Worm (Caenorhabditis elegans): Measurements from ENCODE around the gene bath-42.

bath-42 gene

ce11 chrIII:8145971-8146370 lies 17.2 kb downstream of the bath-42 start:
- no peak for TF ChIP-seq ceh-82 (tag; optimal IDR thresholded peaks at IDR 0.05)
- no peak for TF ChIP-seq crh-2 (tag; optimal IDR thresholded peaks at IDR 0.05)
- TF ChIP-seq ZK546.5 (tag; optimal IDR thresholded peaks at IDR 0.05) = no peak
- TF ChIP-seq ztf-4 (tag; optimal IDR thresholded peaks at IDR 0.05) = no peak
- no peak for TF ChIP-seq ceh-16 (tag; optimal IDR thresholded peaks at IDR 0.05)
- no peak for TF ChIP-seq ztf-1 (GFP tag; conservative IDR thresholded peaks at IDR 0.05)
- no peak for TF ChIP-seq nhr-10 (tag; optimal IDR thresholded peaks at IDR 0.05)
- peak; percentile 46 for TF ChIP-seq unc-55 (GFP tag; optimal IDR thresholded peaks at IDR 0.05)

ce11 chrIII:8144574-8145065 lies 18.6 kb downstream of the bath-42 start, which contains the start of the genes C14B9.8 and mrpl-18:
Gene C14B9.8 (minus strand): TSS chrIII:8144629.
Gene mrpl-18 (plus strand): TSS chrIII:8145015.
- TF ChIP-seq lin-11 (tag; optimal IDR thresholded peaks at IDR 0.05) (no peak), ztf-11 (tag; optimal IDR thresholded peaks at IDR 0.05) (no peak), skn-1 (tag; optimal IDR thresholded peaks at IDR 0.05) (no peak), nhr-21 (tag; optimal IDR thresholded peaks at IDR 0.05) (peak; percentile 15), nhr-129 (tag; optimal IDR thresholded peaks at IDR 0.05) (no peak), lin-39 (tag; optimal IDR thresholded peaks at IDR 0.05) (no peak), alr-1 (tag; optimal IDR thresholded peaks at IDR 0.05) (no peak), snpc-4 (tag; optimal IDR thresholded peaks at IDR 0.05) (no peak), unc-62 (GFP tag; optimal IDR thresholded peaks at IDR 0.05) (no peak), dmd-4 (tag; optimal IDR thresholded peaks at IDR 0.05) (no peak), ama-1 (optimal IDR thresholded peaks at IDR 0.05) (no peak), egl-27 (tag; optimal IDR thresholded peaks at IDR 0.05) (no peak), mdl-1 (tag; optimal IDR thresholded peaks at IDR 0.05) (no peak), unc-55 (GFP tag; optimal IDR thresholded peaks at IDR 0.05) (peak; percentile 71), Y55F3AM.14 (GFP tag; optimal IDR thresholded peaks at IDR 0.05) (no peak), aly-2 (tag; optimal IDR thresholded peaks at IDR 0.05) (no peak), ceh-16 (tag; optimal IDR thresholded peaks at IDR 0.05) (no peak), sem-4 (tag; optimal IDR thresholded peaks at IDR 0.05) (no peak), F13H6.1 (tag; optimal IDR thresholded peaks at IDR 0.05) (peak; percentile 54), gmeb-1 (tag; optimal IDR thresholded peaks at IDR 0.05) (peak; percentile 75), peb-1 (tag; optimal IDR thresholded peaks at IDR 0.05) (no peak), elt-1 (tag; optimal IDR thresholded peaks at IDR 0.05) (no peak), unc-39 (tag; optimal IDR thresholded peaks at IDR 0.05) (no peak), mbf-1 (tag; optimal IDR thresholded peaks at IDR 0.05) (no peak), R02D3.7 (tag; optimal IDR thresholded peaks at IDR 0.05) (no peak), ZK546.5 (tag; optimal IDR thresholded peaks at IDR 0.05) (no peak), nhr-25 (tag; optimal IDR thresholded peaks at IDR 0.05) (no peak), elt-3 (tag; optimal IDR thresholded peaks at IDR 0.05) (no peak), zag-1 (tag; optimal IDR thresholded peaks at IDR 0.05) (no peak), crh-2 (tag; optimal IDR thresholded peaks at IDR 0.05) (peak; percentile 47), nhr-11 (tag; optimal IDR thresholded peaks at IDR 0.05) (no peak), nhr-237 (tag; optimal IDR thresholded peaks at IDR 0.05) (no peak), ztf-4 (tag; optimal IDR thresholded peaks at IDR 0.05) (no peak), C34F6.9 (tag; optimal IDR thresholded peaks at IDR 0.05) (peak; percentile 69), lsy-2 (tag; optimal IDR thresholded peaks at IDR 0.05) (peak; percentile 61 to 87), nhr-10 (tag; optimal IDR thresholded peaks at IDR 0.05) (no peak), mab-5 (tag; optimal IDR thresholded peaks at IDR 0.05) (no peak), sma-9 (GFP tag; optimal IDR thresholded peaks at IDR 0.05) (peak; percentile 72), sma-9 (tag; optimal IDR thresholded peaks at IDR 0.05) (no peak), nhr-6 (tag; optimal IDR thresholded peaks at IDR 0.05) (no peak), nhr-77 (tag; optimal IDR thresholded peaks at IDR 0.05) (no peak), blmp-1 (tag; optimal IDR thresholded peaks at IDR 0.05; ENCODE audit: insufficient read depth) (no peak), sma-3 (GFP tag; optimal IDR thresholded peaks at IDR 0.05) (peak; percentile 64), lin-13 (GFP tag; optimal IDR thresholded peaks at IDR 0.05) (peak; percentile 50), ztf-1 (GFP tag; conservative IDR thresholded peaks at IDR 0.05) (no peak), nhr-23 (tag; optimal IDR thresholded peaks at IDR 0.05) (no peak), nhr-12 (tag; optimal IDR thresholded peaks at IDR 0.05) (no peak), ceh-82 (tag; optimal IDR thresholded peaks at IDR 0.05) (no peak), fos-1 (tag; optimal IDR thresholded peaks at IDR 0.05) (peak; percentile 14)
